Worm (Caenorhabditis elegans) whole organism, L1 larva: ENCODE data around the gene taf-8.

Experiments
- C16A3.4 ChIP-seq: fragments of 150-350 bp; optimal IDR thresholded peaks from 2 replicates; lab custom pipeline; 2014; ENCODE audit warnings: missing biosample characterization, missing genetic modification characterization
- C34B4.2 ChIP-seq: sonication (generic microtip); optimal IDR thresholded peaks from 2 replicates; lab custom pipeline; 2017; ENCODE audit warnings: mild to moderate bottlenecking, missing genetic modification characterization, missing compliant biosample characterization
- ama-1 ChIP-seq: fragments of 150-350 bp; optimal IDR thresholded peaks from 2 replicates; lab custom pipeline; 2014
- blmp-1 ChIP-seq: fragments of 150-350 bp; optimal IDR thresholded peaks from 2 replicates; lab custom pipeline; 2014; ENCODE audit warnings: missing biosample characterization, missing genetic modification characterization
- ceh-82 ChIP-seq, 3 experiments: fragments of 150-350 bp in 1 of 3; sonication (generic microtip) in 2 of 3; optimal IDR thresholded peaks; 2 replicates each; lab custom pipeline; 2014 to 2017; ENCODE audit warnings: missing biosample characterization in 3 of 3, missing genetic modification characterization in 3 of 3
- ceh-88 ChIP-seq: fragments of 200-800 bp; sonication (Bioruptor generic); IDR thresholded peaks from 2 replicates; pipeline ENCODE4 v1.3.6; 2022; ENCODE audit warnings: missing genetic modification characterization, missing compliant biosample characterization
- ces-1 ChIP-seq: fragments of 150-350 bp; optimal IDR thresholded peaks from 2 replicates; lab custom pipeline; 2014; ENCODE audit warnings: missing biosample characterization, missing genetic modification reagents, missing genetic modification characterization
- dpl-1 ChIP-seq, 3 experiments: fragments of 150-350 bp in 2 of 3; sonication (generic microtip) in 1 of 3; optimal IDR thresholded peaks; 2 replicates each; lab custom pipeline; 2014 to 2017; ENCODE audit warnings: missing biosample characterization in 3 of 3, missing genetic modification characterization in 3 of 3, missing genetic modification reagents in 3 of 3
- dsc-1 ChIP-seq: sonication (generic microtip); optimal IDR thresholded peaks from 2 replicates; lab custom pipeline; 2016; ENCODE audit warnings: mild to moderate bottlenecking, missing genetic modification characterization, missing compliant biosample characterization
- efl-3 ChIP-seq: fragments of 200-800 bp; sonication (Bioruptor generic); optimal IDR thresholded peaks from 2 replicates; lab custom pipeline; 2018; ENCODE audit warnings: mild to moderate bottlenecking, missing genetic modification characterization, missing compliant biosample characterization
- egl-27 ChIP-seq, 2 experiments: fragments of 150-350 bp in 1 of 2; sonication (generic microtip); optimal IDR thresholded peaks; 3 replicates each; lab custom pipeline; 2017 to 2018; ENCODE audit warnings: missing biosample characterization in 2 of 2, missing genetic modification characterization in 2 of 2, missing genetic modification reagents in 2 of 2
- elt-2 ChIP-seq: sonication (generic microtip); optimal IDR thresholded peaks from 2 replicates; lab custom pipeline; 2016; ENCODE audit warnings: missing genetic modification characterization, mild to moderate bottlenecking, inconsistent platforms, missing compliant biosample characterization, missing genetic modification reagents
- elt-3 ChIP-seq, 6 experiments: fragments of 150-350 bp in 1 of 6; sonication (generic microtip); optimal IDR thresholded peaks; 2 replicates each; lab custom pipeline; 2017 to 2018; ENCODE audit warnings: missing biosample characterization in 6 of 6, missing genetic modification characterization in 6 of 6, inconsistent platforms in 1 of 6
- fkh-8 ChIP-seq: sonication (generic microtip); optimal IDR thresholded peaks from 2 replicates; lab custom pipeline; 2016; ENCODE audit warnings: mild to moderate bottlenecking, missing genetic modification characterization, missing compliant biosample characterization
- fos-1 ChIP-seq: fragments of 150-350 bp; optimal IDR thresholded peaks from 2 replicates; lab custom pipeline; 2014; ENCODE audit warnings: missing biosample characterization, missing genetic modification characterization
- hlh-4 ChIP-seq: sonication (generic microtip); optimal IDR thresholded peaks from 2 replicates; lab custom pipeline; 2016; ENCODE audit warnings: mild to moderate bottlenecking, missing genetic modification characterization, missing compliant biosample characterization
- hpl-2 ChIP-seq: fragments of 150-350 bp; optimal IDR thresholded peaks from 2 replicates; lab custom pipeline; 2014; ENCODE audit warnings: missing biosample characterization, missing genetic modification reagents, missing genetic modification characterization
- lin-13 ChIP-seq: fragments of 150-350 bp; optimal IDR thresholded peaks from 2 replicates; lab custom pipeline; 2014; ENCODE audit warnings: missing biosample characterization, missing genetic modification reagents, missing genetic modification characterization
- lin-14 ChIP-seq: fragments of 200-800 bp; sonication (Bioruptor generic); optimal IDR thresholded peaks from 2 replicates; lab custom pipeline; 2018; ENCODE audit warnings: mild to moderate bottlenecking, missing genetic modification characterization, moderate library complexity, missing compliant biosample characterization
- lin-35 ChIP-seq, 2 experiments: fragments of 150-350 bp; optimal IDR thresholded peaks; 2 replicates each; lab custom pipeline; 2014; ENCODE audit warnings: missing biosample characterization in 2 of 2, missing genetic modification characterization in 2 of 2, missing genetic modification reagents in 2 of 2
- lsy-2 ChIP-seq, 2 experiments: fragments of 150-350 bp; optimal IDR thresholded peaks; 2 replicates each; lab custom pipeline; 2014; ENCODE audit warnings: missing biosample characterization in 2 of 2, missing genetic modification characterization in 2 of 2
- mep-1 ChIP-seq: fragments of 150-350 bp; optimal IDR thresholded peaks from 2 replicates; lab custom pipeline; 2014; ENCODE audit warnings: missing biosample characterization, missing genetic modification characterization
- nhr-11 ChIP-seq: fragments of 150-350 bp; optimal IDR thresholded peaks from 2 replicates; lab custom pipeline; 2014; ENCODE audit warnings: missing biosample characterization, missing genetic modification characterization
- nhr-12 ChIP-seq: sonication (generic microtip); optimal IDR thresholded peaks from 2 replicates; lab custom pipeline; 2017; ENCODE audit warnings: missing biosample characterization, missing genetic modification characterization
- nhr-20 ChIP-seq: sonication (generic microtip); optimal IDR thresholded peaks from 2 replicates; lab custom pipeline; 2016; ENCODE audit warnings: mild to moderate bottlenecking, missing genetic modification characterization, missing compliant biosample characterization
- nhr-71 ChIP-seq: sonication (generic microtip); optimal IDR thresholded peaks from 2 replicates; lab custom pipeline; 2016; ENCODE audit warnings: mild to moderate bottlenecking, missing genetic modification characterization, moderate library complexity, missing compliant biosample characterization
- nhr-76 ChIP-seq: sonication (generic microtip); optimal IDR thresholded peaks from 2 replicates; lab custom pipeline; 2017; ENCODE audit warnings: missing biosample characterization, missing genetic modification characterization
- nhr-85 ChIP-seq: sonication (generic microtip); peaks from one replicate; lab custom pipeline; 2016; ENCODE audit warnings: missing genetic modification characterization, inconsistent platforms, missing compliant biosample characterization
- nhr-90 ChIP-seq: sonication (generic microtip); optimal IDR thresholded peaks from 2 replicates; lab custom pipeline; 2016; ENCODE audit warnings: mild to moderate bottlenecking, missing genetic modification characterization, missing compliant biosample characterization; ENCODE audit not compliant: poor library complexity
- pax-3 ChIP-seq: fragments of 200-800 bp; sonication (Bioruptor generic); optimal IDR thresholded peaks from 2 replicates; lab custom pipeline; 2018; ENCODE audit warnings: mild to moderate bottlenecking, missing genetic modification characterization, moderate library complexity, missing compliant biosample characterization
- rnt-1 ChIP-seq: sonication (generic microtip); optimal IDR thresholded peaks from 2 replicates; lab custom pipeline; 2016; ENCODE audit warnings: mild to moderate bottlenecking, missing genetic modification characterization, moderate library complexity, missing compliant biosample characterization
- skn-1 ChIP-seq: fragments of 150-350 bp; optimal IDR thresholded peaks from 2 replicates; lab custom pipeline; 2014; ENCODE audit warnings: missing biosample characterization, missing genetic modification characterization
- snu-23 ChIP-seq: sonication (generic microtip); optimal IDR thresholded peaks from 2 replicates; lab custom pipeline; 2016; ENCODE audit warnings: missing genetic modification characterization, missing compliant biosample characterization
- sox-4 ChIP-seq: sonication (generic microtip); optimal IDR thresholded peaks from 2 replicates; lab custom pipeline; 2016; ENCODE audit warnings: missing genetic modification characterization, missing compliant biosample characterization
- tbx-2 ChIP-seq: sonication (generic microtip); optimal IDR thresholded peaks from 2 replicates; lab custom pipeline; 2016; ENCODE audit warnings: missing genetic modification characterization, missing compliant biosample characterization
- tlp-1 ChIP-seq: fragments of 150-350 bp; optimal IDR thresholded peaks from 2 replicates; lab custom pipeline; 2014; ENCODE audit warnings: missing biosample characterization, missing genetic modification characterization
- unc-130 ChIP-seq: fragments of 150-350 bp; optimal IDR thresholded peaks from 2 replicates; lab custom pipeline; 2017; ENCODE audit warnings: missing biosample characterization, missing genetic modification characterization, inconsistent platforms
- unc-30 ChIP-seq: sonication (generic microtip); optimal IDR thresholded peaks from 2 replicates; lab custom pipeline; 2017; ENCODE audit warnings: missing biosample characterization, missing genetic modification characterization
- unc-86 ChIP-seq: sonication (generic microtip); optimal IDR thresholded peaks from 2 replicates; lab custom pipeline; 2016; ENCODE audit warnings: missing genetic modification characterization, missing compliant biosample characterization
- unc-98 ChIP-seq: fragments of 200-800 bp; sonication (Bioruptor generic); IDR thresholded peaks from 2 replicates; pipeline ENCODE4 v1.3.6; 2022; ENCODE audit warnings: missing genetic modification characterization, missing compliant biosample characterization

The taf-8 gene

DNA sequence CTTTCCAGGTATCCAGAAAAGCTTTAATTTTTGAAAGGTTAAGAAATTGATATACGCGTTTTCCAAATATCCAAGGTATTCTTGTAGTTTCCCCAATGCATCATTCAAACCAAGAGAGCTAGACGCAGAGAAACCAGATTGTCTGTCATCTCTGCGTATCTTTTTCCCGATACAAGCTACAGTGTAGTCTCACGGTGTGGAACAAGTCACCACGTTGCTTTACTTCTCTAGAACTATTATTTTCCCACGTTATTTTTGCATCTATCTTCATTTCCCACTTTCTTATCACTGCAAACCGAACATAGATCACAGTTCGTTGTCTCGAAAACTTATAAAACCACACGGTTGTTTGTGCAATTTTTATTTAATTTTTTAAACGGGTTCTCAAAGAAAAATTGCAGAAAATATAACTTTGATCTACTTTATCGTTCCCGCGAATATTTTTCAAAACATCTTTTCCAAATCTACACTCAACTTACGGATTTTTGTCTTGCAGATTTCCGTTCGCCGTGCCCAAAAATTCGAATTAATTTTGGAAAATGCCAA is 12.8 kb upstream of the taf-8 start, which contains the start of gene gstk-1 (continued):
- TF ChIP-seq lin-35 (GFP tag; optimal IDR thresholded peaks at IDR 0.05; lab: Kevin White, UChicago) (peak in 1 of 2 experiments; percentile 70), snu-23 (GFP tag; lab: Kevin White, UChicago) (peak; percentile 13), efl-3 (GFP tag; lab: Kevin White, UChicago) (no peak), nhr-85 (peak; percentile 78), nhr-20 (tag; lab: Kevin White, UChicago) (peak; percentile 94), unc-98 (GFP tag; lab: Robert Waterston, UW) (no peak), nhr-90 (peak; percentile 61), sox-4 (tag; lab: Kevin White, UChicago) (no peak), tbx-2 (tag; lab: Kevin White, UChicago) (peak; percentile 9)
- TF ChIP-seq, all 84 proteins: peak for 20

DNA sequence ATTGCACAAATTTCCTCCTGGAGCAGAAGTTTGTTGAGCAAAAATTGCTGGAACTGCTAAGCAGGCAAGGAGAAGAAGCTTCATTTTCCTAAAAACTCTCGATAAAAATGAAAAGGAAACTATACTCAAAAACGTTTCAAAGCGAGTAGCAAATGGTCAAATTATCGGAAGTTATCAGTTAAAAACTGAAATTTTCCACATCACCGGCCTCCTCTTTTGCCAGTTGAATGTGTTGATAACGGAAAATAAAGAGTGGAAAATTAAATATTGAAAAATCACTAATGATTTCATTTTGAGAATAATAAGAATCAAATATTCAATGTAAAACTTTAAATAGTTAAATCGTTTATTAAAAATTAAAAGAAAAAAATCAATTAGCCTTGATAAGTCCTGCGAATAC is 10.2 kb upstream of the taf-8 start, which contains the start of gene ZK1320.2:
Gene ZK1320.2, minus strand, starts transcription at position 88 of the 400 bp plus-strand sequence.
- peak; percentile 26 for TF ChIP-seq elt-2
- no peak for TF ChIP-seq blmp-1 (tag; lab: Kevin White, UChicago)

DNA sequence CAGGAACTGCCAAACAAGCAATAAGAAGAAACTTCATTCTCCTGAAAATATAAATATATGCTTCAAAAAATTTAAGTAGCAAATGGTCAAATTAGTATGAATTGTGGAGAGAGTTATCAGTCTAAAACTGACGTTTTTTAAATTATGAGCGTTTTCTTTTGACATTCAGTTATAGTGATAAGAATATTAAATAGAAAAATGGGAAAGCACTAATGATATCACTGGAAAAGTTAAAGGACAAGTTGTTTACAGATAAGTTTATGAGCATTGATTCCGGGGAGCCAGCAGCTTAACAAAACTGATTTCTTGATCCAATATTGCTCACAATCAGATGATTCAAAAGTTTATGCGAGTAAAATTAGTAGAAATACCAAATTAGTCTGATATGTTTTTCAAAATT is 8.7 kb upstream of the taf-8 start, which contains the start of gene ZK1320.3:
Gene ZK1320.3, minus strand, starts transcription at position 41 of the 400 bp plus-strand sequence.
- no peak for TF ChIP-seq egl-27 (tag; optimal IDR thresholded peaks at IDR 0.05; lab: Kevin White, UChicago)
- TF ChIP-seq skn-1, result no peak
- TF ChIP-seq mep-1 (tag; lab: Kevin White, UChicago), result no peak
- TF ChIP-seq C34B4.2 (tag; lab: Kevin White, UChicago), result no peak
- no peak for TF ChIP-seq pax-3
- TF ChIP-seq lsy-2 (tag; optimal IDR thresholded peaks at IDR 0.05; lab: Kevin White, UChicago), result no peak
- TF ChIP-seq hlh-4 (tag; lab: Kevin White, UChicago), result no peak
- no peak for TF ChIP-seq unc-130 (tag; lab: Kevin White, UChicago)
- TF ChIP-seq C16A3.4 (tag; lab: Kevin White, UChicago), result no peak
- no peak for TF ChIP-seq unc-86 (tag; lab: Kevin White, UChicago)
- TF ChIP-seq hpl-2 (GFP tag; lab: Kevin White, UChicago), result no peak
- TF ChIP-seq lin-13, result no peak
- TF ChIP-seq fos-1 (tag; lab: Kevin White, UChicago), result no peak

- TF ChIP-seq lin-35 (GFP tag; optimal IDR thresholded peaks at IDR 0.05; lab: Kevin White, UChicago), result no peak
- TF ChIP-seq ama-1, result no peak
- TF ChIP-seq fkh-8 (tag; lab: Kevin White, UChicago), result no peak
- no peak for TF ChIP-seq C16A3.4 (tag; lab: Kevin White, UChicago)
- no peak for TF ChIP-seq efl-3 (GFP tag; lab: Kevin White, UChicago)
- TF ChIP-seq nhr-76 (tag; lab: Kevin White, UChicago), result no peak
- no peak for TF ChIP-seq ces-1
- no peak for TF ChIP-seq unc-30 (tag; lab: Kevin White, UChicago)
- TF ChIP-seq dpl-1 (GFP tag; optimal IDR thresholded peaks at IDR 0.05; lab: Kevin White, UChicago), result no peak
- TF ChIP-seq tbx-2 (tag; lab: Kevin White, UChicago), result no peak
- no peak for TF ChIP-seq skn-1
- no peak for TF ChIP-seq tlp-1 (tag; lab: Kevin White, UChicago)
- no peak for TF ChIP-seq ceh-88
- no peak for TF ChIP-seq dsc-1
- no peak for TF ChIP-seq nhr-12 (tag; lab: Kevin White, UChicago)
Measured at ce11 chrII:9662160-9662559, 7.0 kb upstream of the taf-8 start.

ce11 chrII:9662797-9663196 is 6.3 kb upstream of the taf-8 start, which contains the start of gene cyp-13A10:
cyp-13A10 (minus strand) TSS chrII:9662884.
- TF ChIP-seq nhr-85 (peak; percentile 66), nhr-20 (tag; lab: Kevin White, UChicago) (peak; percentile 47), nhr-12 (tag; lab: Kevin White, UChicago) (no peak), rnt-1 (no peak), nhr-71 (peak; percentile 18), lin-14 (peak; percentile 10), blmp-1 (tag; lab: Kevin White, UChicago) (peak; percentile 26), nhr-11 (no peak), elt-3 (tag; optimal IDR thresholded peaks at IDR 0.05; lab: Kevin White, UChicago) (peak in 1 of 6 experiments; percentile 38), ceh-82 (tag; optimal IDR thresholded peaks at IDR 0.05; lab: Kevin White, UChicago) (no peak)
